Worm (Caenorhabditis elegans) whole organism, L4/young adult: Measurements from ENCODE around the gene C34F11.8.

Experiments used
- W03F9.2 ChIP-seq: fragments of 150-350 bp; optimal IDR thresholded peaks from 2 replicates; lab custom pipeline; 2014; ENCODE audit warnings: missing biosample characterization, missing genetic modification characterization
- him-1 ChIP-seq: sonication (generic microtip); optimal IDR thresholded peaks from 2 replicates; lab custom pipeline; 2016; ENCODE audit warnings: missing genotype, missing genetic modification reagents, missing genetic modification characterization, missing compliant biosample characterization

ce11 chrII:5205286-5205685 lies 5.5 kb downstream of the C34F11.8 start:
- TF ChIP-seq him-1 (no peak), W03F9.2 (tag; lab: Kevin White, UChicago) (no peak)
